Fruit fly (Drosophila melanogaster) whole organism, embryonic: ENCODE data around the gene CG16710.

ENCODE experiments used
- CG10209 ChIP-seq: fragments of 200-800 bp; sonication (Bioruptor generic); optimal IDR thresholded peaks from 3 replicates; lab custom pipeline; 2017; ENCODE audit warnings: missing biosample characterization, mild to moderate bottlenecking, missing genetic modification characterization, missing genetic modification reagents
- CG10543 ChIP-seq: fragments of 200-800 bp; sonication (Bioruptor generic); optimal IDR thresholded peaks from 3 replicates; lab custom pipeline; 2017; ENCODE audit warnings: missing biosample characterization, mild to moderate bottlenecking, missing genetic modification characterization, moderate library complexity
- CG11093 ChIP-seq: fragments of 200-800 bp; sonication (Bioruptor generic); IDR thresholded peaks from 3 replicates; pipeline ENCODE4 v1.3.6; 2022; ENCODE audit warnings: missing biosample characterization, missing genetic modification characterization
- CG12942 ChIP-seq: fragments of 200-800 bp; sonication (Bioruptor generic); optimal IDR thresholded peaks from 3 replicates; lab custom pipeline; 2016; ENCODE audit warnings: missing biosample characterization, missing genetic modification characterization
- CG13624 ChIP-seq: fragments of 200-800 bp; sonication (Bioruptor generic); optimal IDR thresholded peaks from 2 replicates; lab custom pipeline; 2016; ENCODE audit warnings: missing biosample characterization, missing genetic modification characterization
- CG16815 ChIP-seq: fragments of 200-800 bp; sonication (Bioruptor generic); optimal IDR thresholded peaks from 3 replicates; lab custom pipeline; 2017; ENCODE audit warnings: missing biosample characterization, mild to moderate bottlenecking, missing genetic modification characterization
- CG17612 ChIP-seq: fragments of 200-800 bp; sonication (Bioruptor generic); IDR thresholded peaks from 2 replicates; pipeline ENCODE4 v1.3.6; 2022; ENCODE audit warnings: missing biosample characterization, missing genetic modification characterization
- CG18764 ChIP-seq: fragments of 200-800 bp; sonication (Bioruptor generic); optimal IDR thresholded peaks from 3 replicates; lab custom pipeline; 2016; ENCODE audit warnings: missing biosample characterization, missing genetic modification characterization
- CG2120 ChIP-seq: fragments of 200-800 bp; sonication (Bioruptor generic); optimal IDR thresholded peaks from 3 replicates; lab custom pipeline; 2016; ENCODE audit warnings: missing biosample characterization, missing genetic modification characterization
- CG30020 ChIP-seq: fragments of 200-800 bp; optimal IDR thresholded peaks from 2 replicates; lab custom pipeline; 2019; ENCODE audit warnings: missing biosample characterization, mild to moderate bottlenecking, missing genetic modification characterization, moderate library complexity
- CG30403 ChIP-seq: fragments of 200-800 bp; sonication (Bioruptor generic); optimal IDR thresholded peaks from 3 replicates; lab custom pipeline; 2016; ENCODE audit warnings: missing biosample characterization, missing genetic modification characterization
- CG33213 ChIP-seq: fragments of 200-800 bp; sonication (Bioruptor generic); optimal IDR thresholded peaks from 3 replicates; lab custom pipeline; 2016; ENCODE audit warnings: missing biosample characterization, missing genetic modification characterization
- CG34376 ChIP-seq: fragments of 200-800 bp; sonication (Bioruptor generic); optimal IDR thresholded peaks from 2 replicates; lab custom pipeline; 2018; ENCODE audit warnings: missing biosample characterization, mild to moderate bottlenecking, missing genetic modification characterization
- CG4617 ChIP-seq: fragments of 200-800 bp; sonication (Bioruptor generic); optimal IDR thresholded peaks from 3 replicates; lab custom pipeline; 2016; ENCODE audit warnings: missing biosample characterization, missing genetic modification characterization, borderline replicate concordance
- CG7928 ChIP-seq: fragments of 200-800 bp; sonication (Bioruptor generic); optimal IDR thresholded peaks from 2 replicates; lab custom pipeline; 2017; ENCODE audit warnings: missing biosample characterization, mild to moderate bottlenecking, missing genetic modification characterization
- CG8924 ChIP-seq: fragments of 200-800 bp; optimal IDR thresholded peaks from 3 replicates; lab custom pipeline; 2019; ENCODE audit warnings: missing biosample characterization, mild to moderate bottlenecking, missing genetic modification characterization, moderate library complexity
- CTCF ChIP-seq: fragments of 200-800 bp; sonication (Bioruptor generic); optimal IDR thresholded peaks from 2 replicates; lab custom pipeline; 2017; ENCODE audit warnings: missing biosample characterization, mild to moderate bottlenecking, missing genetic modification characterization, moderate library complexity
- CrebB ChIP-seq: fragments of 200-800 bp; sonication (Bioruptor generic); optimal IDR thresholded peaks from 3 replicates; lab custom pipeline; 2018; ENCODE audit warnings: missing biosample characterization, mild to moderate bottlenecking, missing genetic modification characterization
- D19A ChIP-seq: fragments of 200-800 bp; optimal IDR thresholded peaks from 3 replicates; lab custom pipeline; 2019; ENCODE audit warnings: missing biosample characterization, mild to moderate bottlenecking, missing genetic modification characterization, moderate library complexity
- Deaf1 ChIP-seq: fragments of 200-800 bp; optimal IDR thresholded peaks from 3 replicates; lab custom pipeline; 2019; ENCODE audit warnings: missing biosample characterization, mild to moderate bottlenecking, missing genetic modification characterization, moderate library complexity
- Dip3 ChIP-seq: fragments of 200-800 bp; sonication (Bioruptor generic); optimal IDR thresholded peaks from 3 replicates; lab custom pipeline; 2016; ENCODE audit warnings: missing biosample characterization, missing genetic modification characterization
- Doc2 ChIP-seq: fragments of 200-800 bp; sonication (Bioruptor generic); IDR thresholded peaks from 2 replicates; pipeline ENCODE4 v1.3.6; 2022; ENCODE audit warnings: missing biosample characterization, missing genetic modification characterization
- Drgx ChIP-seq: fragments of 200-800 bp; sonication (Bioruptor generic); IDR thresholded peaks from 2 replicates; pipeline ENCODE4 v1.3.6; 2022; ENCODE audit warnings: missing biosample characterization, missing genetic modification characterization
- Ets65A ChIP-seq: fragments of 200-800 bp; sonication (Bioruptor generic); peaks from one replicate; lab custom pipeline; 2016; ENCODE audit warnings: missing biosample characterization, missing genetic modification characterization
- HLHmδ ChIP-seq: fragments of 200-800 bp; sonication (Bioruptor generic); optimal IDR thresholded peaks from 2 replicates; lab custom pipeline; 2018; ENCODE audit warnings: missing biosample characterization, mild to moderate bottlenecking, missing genetic modification characterization, moderate library complexity
- NFAT ChIP-seq: fragments of 200-800 bp; sonication (Bioruptor generic); IDR thresholded peaks from 2 replicates; pipeline ENCODE4 v1.3.6; 2022; ENCODE audit warnings: missing biosample characterization, missing genetic modification characterization
- Side ChIP-seq: fragments of 200-800 bp; sonication (Bioruptor generic); optimal IDR thresholded peaks from 2 replicates; lab custom pipeline; 2016; ENCODE audit warnings: missing biosample characterization, missing genetic modification characterization
- Six4 ChIP-seq: fragments of 200-800 bp; sonication (Bioruptor generic); optimal IDR thresholded peaks from 2 replicates; lab custom pipeline; 2016; ENCODE audit warnings: missing biosample characterization, missing genetic modification characterization
- Spps ChIP-seq: fragments of 200-800 bp; sonication (Bioruptor generic); optimal IDR thresholded peaks from 2 replicates; lab custom pipeline; 2018; ENCODE audit warnings: missing biosample characterization, mild to moderate bottlenecking, missing genetic modification characterization
- YL-1 ChIP-seq: fragments of 200-800 bp; sonication (Bioruptor generic); optimal IDR thresholded peaks from 3 replicates; lab custom pipeline; 2017; ENCODE audit warnings: missing biosample characterization, mild to moderate bottlenecking, missing genetic modification characterization
- abd-A ChIP-seq: fragments of 200-800 bp; sonication (Bioruptor generic); optimal IDR thresholded peaks from 3 replicates; lab custom pipeline; 2019; ENCODE audit warnings: missing biosample characterization, mild to moderate bottlenecking, missing genetic modification characterization, moderate library complexity
- btn ChIP-seq: fragments of 200-800 bp; sonication (Bioruptor generic); optimal IDR thresholded peaks from 2 replicates; lab custom pipeline; 2016; ENCODE audit warnings: missing biosample characterization, missing genetic modification characterization
- chinmo ChIP-seq: fragments of 200-800 bp; sonication (Bioruptor generic); IDR thresholded peaks from 4 replicates; pipeline ENCODE4 v1.3.6; 2022; ENCODE audit warnings: missing biosample characterization, missing genetic modification characterization; ENCODE audit not compliant: partially characterized antibody
- insv ChIP-seq, 2 experiments: fragments of 200-800 bp; sonication (Bioruptor generic); optimal IDR thresholded peaks; 3 replicates each; lab custom pipeline; 2016 to 2018; ENCODE audit warnings: missing biosample characterization in 2 of 2, missing genetic modification characterization in 2 of 2
- jumu ChIP-seq: fragments of 200-800 bp; sonication (Bioruptor generic); optimal IDR thresholded peaks from 3 replicates; lab custom pipeline; 2016; ENCODE audit warnings: missing biosample characterization, missing genetic modification characterization
- lmd ChIP-seq: fragments of 200-800 bp; sonication (Bioruptor generic); IDR thresholded peaks from 2 replicates; pipeline ENCODE4 v1.3.6; 2022; ENCODE audit warnings: missing biosample characterization, missing genetic modification characterization
- p53 ChIP-seq: fragments of 200-800 bp; sonication (Bioruptor generic); optimal IDR thresholded peaks from 2 replicates; lab custom pipeline; 2016; ENCODE audit warnings: missing biosample characterization, missing genetic modification characterization
- pros ChIP-seq: fragments of 200-800 bp; sonication (Bioruptor generic); optimal IDR thresholded peaks from 3 replicates; lab custom pipeline; 2019; ENCODE audit warnings: missing biosample characterization, mild to moderate bottlenecking, missing genetic modification characterization, moderate library complexity
- pzg ChIP-seq: fragments of 200-800 bp; sonication (Bioruptor generic); optimal IDR thresholded peaks from 3 replicates; lab custom pipeline; 2018; ENCODE audit warnings: missing biosample characterization, mild to moderate bottlenecking, missing genetic modification characterization, moderate library complexity
- repo ChIP-seq: fragments of 200-800 bp; sonication (Bioruptor generic); optimal IDR thresholded peaks from 2 replicates; lab custom pipeline; 2016; ENCODE audit warnings: missing biosample characterization, missing genetic modification characterization
- slbo ChIP-seq: fragments of 200-800 bp; sonication (Bioruptor generic); IDR thresholded peaks from 2 replicates; pipeline ENCODE4 v1.3.6; 2022; ENCODE audit warnings: missing biosample characterization, missing genetic modification characterization
- tin ChIP-seq: fragments of 200-800 bp; sonication (Bioruptor generic); optimal IDR thresholded peaks from 3 replicates; lab custom pipeline; 2016; ENCODE audit warnings: missing biosample characterization, missing genetic modification characterization
- trh ChIP-seq: fragments of 200-800 bp; sonication (Bioruptor generic); optimal IDR thresholded peaks from 2 replicates; lab custom pipeline; 2016; ENCODE audit warnings: missing biosample characterization, missing genetic modification characterization
- ttk ChIP-seq: fragments of 200-800 bp; sonication (Bioruptor generic); IDR thresholded peaks from 2 replicates; pipeline ENCODE4 v2.1.2; 2022; ENCODE audit warnings: missing biosample characterization, missing genetic modification characterization
- wor ChIP-seq: fragments of 200-800 bp; sonication (Bioruptor generic); IDR thresholded peaks from 2 replicates; pipeline ENCODE4 v1.3.6; 2022; ENCODE audit warnings: missing biosample characterization, missing genetic modification characterization

Gene CG16710

DNA sequence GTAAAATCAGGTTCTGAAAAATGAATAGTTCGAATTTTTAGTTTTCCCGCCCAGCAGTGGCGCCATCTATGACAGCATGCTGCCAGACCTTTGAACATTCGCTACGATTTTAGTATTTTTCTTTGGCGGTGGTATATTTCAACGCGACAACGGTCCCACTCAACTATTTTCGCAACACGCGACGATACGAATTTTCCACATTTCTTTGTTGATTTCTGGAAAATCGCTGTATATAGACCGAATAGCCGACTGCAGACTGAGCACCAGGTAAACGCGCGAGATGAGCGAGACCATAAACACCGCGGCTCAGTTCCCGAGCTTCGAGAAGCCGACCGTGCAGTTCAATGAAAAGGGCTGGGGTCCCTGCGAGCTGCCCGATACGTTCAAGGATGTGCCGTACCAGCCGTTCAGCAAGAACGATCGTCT, 2.4 kb upstream of the CG16710 start, which contains the start of gene eIF3d1 (continued):
- TF ChIP-seq CG7928 (GFP tag; lab: Kevin White, UChicago) (no peak), CrebB (tag; lab: Kevin White, UChicago) (no peak)

DNA sequence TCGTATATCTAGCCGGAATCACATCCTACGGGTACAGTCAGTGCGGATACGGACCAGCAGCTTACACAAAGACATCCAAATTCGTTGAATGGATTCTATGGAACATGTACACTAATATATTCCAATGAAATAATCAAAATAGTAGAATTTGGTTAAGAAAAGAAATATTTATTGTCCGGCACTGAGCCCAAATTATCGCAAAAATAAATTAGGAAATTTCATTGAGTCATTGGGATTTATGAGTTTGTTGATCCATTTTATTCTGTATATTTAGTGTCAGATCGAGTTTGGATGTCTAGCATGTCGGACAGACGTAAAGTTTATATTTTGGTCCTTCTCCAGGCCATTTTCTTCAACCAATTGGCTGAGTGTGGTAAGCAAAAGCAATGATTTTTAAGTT, 1.5 kb downstream of the CG16710 start, which contains the start of gene CG18754:
CG18754 (plus strand) TSS at position 301 of the 400 bp plus-strand sequence.
- TF ChIP-seq slbo (GFP tag; lab: Robert Waterston, UW) (no peak), Deaf1 (tag; lab: Kevin White, UChicago) (no peak), CG8924 (tag; lab: Kevin White, UChicago) (no peak), Doc2 (no peak), Drgx (GFP tag; lab: Robert Waterston, UW) (no peak), CG30403 (GFP tag; lab: Kevin White, UChicago) (no peak), Side (GFP tag; lab: Kevin White, UChicago) (no peak), CG7928 (GFP tag; lab: Kevin White, UChicago) (no peak)
- TF ChIP-seq, all 482 proteins: peak for 0

DNA sequence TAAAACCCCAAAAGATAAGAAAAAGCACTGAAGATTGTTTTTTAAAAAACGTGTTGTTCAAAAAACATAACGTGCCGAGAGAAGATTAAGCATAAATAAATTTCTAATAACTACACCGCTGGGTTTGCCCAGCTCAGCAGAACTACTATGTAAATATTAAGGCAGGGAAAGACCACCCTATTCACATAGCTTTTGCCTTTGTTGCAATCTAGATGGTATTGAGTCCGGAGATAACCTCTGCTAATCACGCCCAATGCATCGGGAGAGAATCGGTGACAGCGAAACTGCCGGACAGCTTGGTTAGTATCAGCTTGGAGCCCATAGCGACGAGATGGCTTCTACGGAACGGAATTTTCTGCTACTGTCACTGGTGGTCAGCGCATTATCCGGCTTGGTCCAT, 3.7 kb downstream of the CG16710 start, which contains the start of gene SPE:
SPE (plus strand) TSS at position 301 of the 400 bp plus-strand sequence.
- TF ChIP-seq CG34376 (GFP tag; lab: Kevin White, UChicago) (peak; percentile 9), Dip3 (no peak)

DNA sequence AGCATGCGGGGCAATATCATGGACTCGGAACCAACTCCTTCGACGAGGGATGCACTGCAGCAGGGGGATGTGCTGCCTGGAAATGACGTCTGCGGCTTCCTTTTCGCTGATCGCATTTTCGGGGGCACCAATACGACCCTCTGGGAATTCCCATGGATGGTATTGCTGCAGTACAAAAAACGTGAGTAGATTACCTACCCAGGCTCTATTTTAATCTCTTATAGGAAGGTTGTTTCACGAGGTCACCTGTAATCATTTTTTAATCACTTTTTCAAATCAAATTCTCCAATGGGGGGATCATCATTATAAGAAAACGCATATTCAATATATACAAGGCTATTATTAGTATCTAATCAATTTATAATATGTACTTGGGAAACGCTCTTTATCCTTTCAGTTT, 4.6 kb downstream of the CG16710 start:
- TF ChIP-seq Ets65A (GFP tag; lab: Kevin White, UChicago): peak; percentile 70
- TF ChIP-seq ttk (GFP tag; lab: Robert Waterston, UW): no peak

DNA sequence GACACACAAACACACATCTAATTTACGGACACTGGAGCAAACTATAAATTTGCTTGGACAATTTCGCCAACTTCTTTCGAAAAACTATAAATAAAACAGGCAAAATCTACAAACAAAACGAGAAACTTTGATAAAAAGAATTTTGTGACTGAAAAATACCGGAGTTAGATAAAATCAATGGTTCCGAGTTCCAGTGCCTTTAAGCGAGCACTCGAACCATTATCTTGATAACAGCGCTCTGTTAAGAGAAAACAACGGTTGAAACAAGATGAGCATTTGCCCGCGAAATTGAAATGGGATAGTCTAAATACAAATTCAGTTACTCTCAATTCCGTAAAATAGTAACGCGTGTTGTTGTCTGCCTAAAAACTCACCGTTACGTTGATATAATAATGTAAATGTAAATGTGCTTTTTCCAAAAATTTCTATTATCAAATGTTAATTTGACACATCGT, 12.3 kb downstream of the CG16710 start, which contains the start of gene CG10254:
CG10254 (minus strand) TSS at position 405 of the 455 bp plus-strand sequence.
- TF ChIP-seq YL-1 (peak; percentile 45), trh (GFP tag; lab: Kevin White, UChicago) (no peak), btn (GFP tag; lab: Kevin White, UChicago) (no peak), CG4617 (GFP tag; lab: Kevin White, UChicago) (peak; percentile 52), abd-A (tag; lab: Kevin White, UChicago) (no peak), CG13624 (GFP tag; lab: Kevin White, UChicago) (no peak), tin (GFP tag; lab: Kevin White, UChicago) (no peak), CG11093 (GFP tag; lab: Robert Waterston, UW) (no peak), Six4 (GFP tag; lab: Kevin White, UChicago) (no peak), CG10209 (GFP tag; lab: Kevin White, UChicago) (no peak), Spps (tag; lab: Kevin White, UChicago) (no peak), CG12942 (GFP tag; lab: Kevin White, UChicago) (no peak), lmd (GFP tag; lab: Robert Waterston, UW) (no peak), CG18764 (no peak), NFAT (GFP tag; lab: Robert Waterston, UW) (no peak), pzg (GFP tag; lab: Kevin White, UChicago) (peak; percentile 59), jumu (GFP tag; lab: Kevin White, UChicago) (no peak), wor (GFP tag; lab: Robert Waterston, UW) (no peak), CG17612 (GFP tag; lab: Robert Waterston, UW) (no peak), repo (no peak), CG2120 (no peak), pros (GFP tag; lab: Kevin White, UChicago) (no peak), D19A (tag; lab: Kevin White, UChicago) (no peak), CG30020 (tag; lab: Kevin White, UChicago) (no peak), CTCF (peak; percentile 73), insv (GFP tag; optimal IDR thresholded peaks at IDR 0.05; lab: Kevin White, UChicago) (no peak), CG10543 (GFP tag; lab: Kevin White, UChicago) (no peak), p53 (GFP tag; lab: Kevin White, UChicago) (no peak), HLHmδ (no peak), CG16815 (GFP tag; lab: Kevin White, UChicago) (no peak), chinmo (peak; percentile 38; the same call in 1 of the 4 replicates), CG33213 (GFP tag; lab: Kevin White, UChicago) (no peak)
